Worm (Caenorhabditis elegans) whole organism, mixed stage, embryonic: ENCODE data around the gene nspa-8.

Experiments
- nhr-28 ChIP-seq: fragments of 150-350 bp; optimal IDR thresholded peaks from 2 replicates; lab custom pipeline; 2014; ENCODE audit warnings: missing biosample characterization, missing genetic modification characterization
- sem-2 ChIP-seq: fragments of 200-800 bp; sonication (Bioruptor generic); optimal IDR thresholded peaks from 2 replicates; lab custom pipeline; 2018; ENCODE audit warnings: mild to moderate bottlenecking, missing genetic modification characterization, missing compliant biosample characterization

DNA sequence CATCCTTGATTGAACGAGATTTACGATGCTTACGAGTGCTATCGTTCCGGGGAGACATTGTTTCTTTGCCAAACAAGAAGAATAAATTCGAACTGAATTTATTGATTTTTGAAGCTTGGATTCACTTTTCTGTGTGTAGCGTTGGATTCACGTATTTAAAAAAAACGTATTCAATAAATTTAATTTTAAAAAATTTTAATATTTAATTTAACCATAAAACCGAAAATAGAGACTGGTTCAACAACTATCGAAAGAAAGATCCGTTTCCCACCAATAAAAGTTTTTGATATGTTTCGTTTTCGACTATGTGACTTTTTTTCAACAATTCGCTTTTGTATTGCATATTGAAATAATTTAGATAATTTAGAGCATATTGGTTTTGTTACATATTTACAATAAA is 48.5 kb upstream of the nspa-8 start, which contains the start of gene ZC412.5:
- no peak for TF ChIP-seq sem-2 (GFP tag; lab: Kevin White, UChicago)
- TF ChIP-seq nhr-28 (tag; lab: Kevin White, UChicago): no peak
